Fruit fly (Drosophila melanogaster): ENCODE data around the gene CG9175.

The CG9175 gene

dm6 chr2L:6051212-6051621, 47.5 kb downstream of the CG9175 start (continued):
- no peak for TF ChIP-seq Hr39 (optimal IDR thresholded peaks at IDR 0.05)
- TF ChIP-seq H15 (GFP tag; IDR thresholded peaks at IDR 0.05): peak; percentile 81
- peak; percentile 79 for TF ChIP-seq Lhr (GFP tag; optimal IDR thresholded peaks at IDR 0.05)
- peak; percentile 84 for TF ChIP-seq Deaf1 (tag; optimal IDR thresholded peaks at IDR 0.05)
- TF ChIP-seq CG9817 (tag; optimal IDR thresholded peaks at IDR 0.05): peak; percentile 94
- peak; percentile 94 for TF ChIP-seq run (tag; optimal IDR thresholded peaks at IDR 0.05)
- TF ChIP-seq CG2712 (tag; optimal IDR thresholded peaks at IDR 0.05): peak; percentile 98
- TF ChIP-seq Dip3 (GFP tag; optimal IDR thresholded peaks at IDR 0.05): peak; percentile 92
- peak; percentile 10 for TF ChIP-seq pzg (GFP tag; optimal IDR thresholded peaks at IDR 0.05)
- peak; percentile 91 for TF ChIP-seq sim (GFP tag; IDR thresholded peaks at IDR 0.05)
- TF ChIP-seq Sin3A (optimal IDR thresholded peaks at IDR 0.05): no peak
- no peak for TF ChIP-seq CG13287 (GFP tag; IDR thresholded peaks at IDR 0.05; ENCODE audit: partially characterized antibody)
- peak; percentile 94 for TF ChIP-seq Hsf (GFP tag; optimal IDR thresholded peaks at IDR 0.05)
- TF ChIP-seq zfh1 (GFP tag; IDR thresholded peaks at IDR 0.05): peak; percentile 96
- TF ChIP-seq CG4282 (GFP tag; optimal IDR thresholded peaks at IDR 0.05): peak; percentile 85
- peak; percentile 97 for TF ChIP-seq CG6854 (GFP tag; optimal IDR thresholded peaks at IDR 0.05)
- peak; percentile 98 for TF ChIP-seq unpg (GFP tag; optimal IDR thresholded peaks at IDR 0.05)
- peak; percentile 85 for TF ChIP-seq jing (GFP tag; optimal IDR thresholded peaks at IDR 0.05)
- TF ChIP-seq CG34224 (GFP tag; IDR thresholded peaks at IDR 0.05; ENCODE audit: partially characterized antibody): no peak
- TF ChIP-seq dan (GFP tag; IDR thresholded peaks at IDR 0.05): no peak
- TF ChIP-seq so (GFP tag; IDR thresholded peaks at IDR 0.05): peak; percentile 95
- peak; percentile 99 for TF ChIP-seq CG12219 (GFP tag; optimal IDR thresholded peaks at IDR 0.05)
- TF ChIP-seq bigmax (GFP tag; optimal IDR thresholded peaks at IDR 0.05): peak; percentile 29
- peak; percentile 92 for TF ChIP-seq CG2875 (GFP tag; optimal IDR thresholded peaks at IDR 0.05)
- TF ChIP-seq CG2678 (tag; optimal IDR thresholded peaks at IDR 0.05): peak; percentile 98
- TF ChIP-seq da (GFP tag; optimal IDR thresholded peaks at IDR 0.05): peak; percentile 86
- peak; percentile 88 for TF ChIP-seq Chrac-16 (GFP tag; optimal IDR thresholded peaks at IDR 0.05)
- no peak for TF ChIP-seq Vsx1 (GFP tag; optimal IDR thresholded peaks at IDR 0.05)
- TF ChIP-seq eyg (GFP tag; optimal IDR thresholded peaks at IDR 0.05): peak; percentile 92
- peak; percentile 72 for TF ChIP-seq CG32772 (GFP tag; IDR thresholded peaks at IDR 0.05)
- TF ChIP-seq tap (tag; optimal IDR thresholded peaks at IDR 0.05): peak; percentile 97
- TF ChIP-seq gsb-n (tag; optimal IDR thresholded peaks at IDR 0.05): peak; percentile 96
- peak; percentile 80 for TF ChIP-seq CG3065 (GFP tag; optimal IDR thresholded peaks at IDR 0.05)
- TF ChIP-seq CG9797 (GFP tag; optimal IDR thresholded peaks at IDR 0.05): peak; percentile 38
- TF ChIP-seq CG4820 (GFP tag; optimal IDR thresholded peaks at IDR 0.05): peak; percentile 100
- peak; percentile 92 for TF ChIP-seq ttk (GFP tag; IDR thresholded peaks at IDR 0.05)
- TF ChIP-seq CG4707 (GFP tag; optimal IDR thresholded peaks at IDR 0.05): peak; percentile 89
- peak; percentile 85 for TF ChIP-seq CG8089 (GFP tag; optimal IDR thresholded peaks at IDR 0.05)
- peak; percentile 98 for TF ChIP-seq Hmr (GFP tag; optimal IDR thresholded peaks at IDR 0.05)
- TF ChIP-seq Ravus (GFP tag; IDR thresholded peaks at IDR 0.05): peak; percentile 75
- TF ChIP-seq CG7963 (GFP tag; IDR thresholded peaks at IDR 0.05; ENCODE audit: partially characterized antibody): no peak
- no peak for TF ChIP-seq pan (optimal IDR thresholded peaks at IDR 0.05)
- peak in 1 of 2 experiments; percentile 94 for TF ChIP-seq pan (GFP tag; optimal IDR thresholded peaks at IDR 0.05 in 1 of 2, IDR thresholded peaks at IDR 0.05 in 1 of 2)
- TF ChIP-seq CG12659 (GFP tag; optimal IDR thresholded peaks at IDR 0.05): peak; percentile 97
- peak; percentile 87 for TF ChIP-seq CG12942 (GFP tag; optimal IDR thresholded peaks at IDR 0.05)
- TF ChIP-seq CG10321 (GFP tag; IDR thresholded peaks at IDR 0.05): peak; percentile 81
- TF ChIP-seq CG11093 (GFP tag; IDR thresholded peaks at IDR 0.05): peak; percentile 73
- TF ChIP-seq gcm2 (GFP tag; optimal IDR thresholded peaks at IDR 0.05): peak; percentile 81
- peak; percentile 93 for TF ChIP-seq CG11456 (GFP tag; IDR thresholded peaks at IDR 0.05)
- TF ChIP-seq emc (GFP tag; optimal IDR thresholded peaks at IDR 0.05): peak; percentile 82
- TF ChIP-seq CG11696 (GFP tag; IDR thresholded peaks at IDR 0.05): peak; percentile 88
- TF ChIP-seq CG6813 (GFP tag; optimal IDR thresholded peaks at IDR 0.05): peak; percentile 98
